Worm (Caenorhabditis elegans) whole organism, midembryonic: Measurements from ENCODE around the gene C17F4.2.

ENCODE experiments used
- T22C8.4 ChIP-seq: fragments of 200-800 bp; sonication (Bioruptor generic); IDR thresholded peaks from 2 replicates; pipeline ENCODE4 v1.3.6; 2022; ENCODE audit warnings: missing genetic modification characterization, missing compliant biosample characterization
- cog-1 ChIP-seq: sonication (generic microtip); optimal IDR thresholded peaks from 2 replicates; lab custom pipeline; 2016; ENCODE audit warnings: missing genetic modification characterization, missing compliant biosample characterization
- tab-1 ChIP-seq: fragments of 200-800 bp; sonication (Bioruptor generic); IDR thresholded peaks from 2 replicates; pipeline ENCODE4 v1.3.6; 2022; ENCODE audit warnings: missing genetic modification characterization, missing compliant biosample characterization
- ztf-23 ChIP-seq: fragments of 200-800 bp; sonication (Bioruptor generic); IDR thresholded peaks from 2 replicates; pipeline ENCODE4 v1.3.6; 2022; ENCODE audit warnings: missing genetic modification reagents, missing genetic modification characterization, missing compliant biosample characterization

DNA sequence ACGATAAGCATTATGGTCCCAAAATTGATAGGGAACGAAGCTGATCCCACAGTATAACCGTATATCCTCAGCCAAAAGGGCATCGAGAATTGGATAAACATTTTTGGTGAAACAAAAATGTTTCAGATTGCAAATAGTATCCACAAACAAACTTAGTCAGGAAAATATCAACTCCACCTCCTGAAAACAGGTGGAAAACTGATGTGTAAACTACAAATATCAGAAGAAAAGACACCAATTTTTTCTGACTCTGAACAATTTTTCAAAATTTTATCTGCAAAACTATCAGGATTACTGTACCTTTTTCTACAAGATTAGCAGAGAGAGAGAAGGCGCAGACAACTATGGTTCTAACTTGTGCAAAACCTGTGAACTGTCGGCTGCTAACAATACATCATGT is 45.9 kb upstream of the C17F4.2 start, which contains the start of gene sri-53:
- TF ChIP-seq ztf-23 (GFP tag; lab: Robert Waterston, UW) (no peak), tab-1 (GFP tag; lab: Robert Waterston, UW) (no peak), T22C8.4 (GFP tag; lab: Robert Waterston, UW) (no peak), cog-1 (no peak)
